Worm (Caenorhabditis elegans) whole organism, late embryonic: ENCODE data around the gene F02C12.3.

Experiments used
- C38D4.7 ChIP-seq: fragments of 200-800 bp; sonication (Bioruptor generic); optimal IDR thresholded peaks from 2 replicates; lab custom pipeline; 2018; ENCODE audit warnings: mild to moderate bottlenecking, missing genetic modification characterization, moderate library complexity, missing compliant biosample characterization
- F13H6.1 ChIP-seq: sonication (generic microtip); optimal IDR thresholded peaks from 2 replicates; lab custom pipeline; 2016; ENCODE audit warnings: missing genetic modification characterization, missing compliant biosample characterization
- ama-1 ChIP-seq: fragments of 150-350 bp; optimal IDR thresholded peaks from 2 replicates; lab custom pipeline; 2014
- ceh-22 ChIP-seq: sonication (generic microtip); optimal IDR thresholded peaks from 2 replicates; lab custom pipeline; 2017; ENCODE audit warnings: missing biosample characterization, missing genetic modification characterization
- madf-2 ChIP-seq: sonication (generic microtip); optimal IDR thresholded peaks from 2 replicates; lab custom pipeline; 2017; ENCODE audit warnings: missing genetic modification characterization, missing compliant biosample characterization
- nfya-1 ChIP-seq: sonication (generic microtip); optimal IDR thresholded peaks from 2 replicates; lab custom pipeline; 2017; ENCODE audit warnings: missing genetic modification characterization, mild to moderate bottlenecking, missing compliant biosample characterization, antibody characterized with exemption, moderate library complexity
- nhr-11 ChIP-seq: fragments of 150-350 bp; optimal IDR thresholded peaks from 2 replicates; lab custom pipeline; 2014; ENCODE audit warnings: missing biosample characterization, missing genetic modification characterization
- pha-4 ChIP-seq: fragments of 150-350 bp; optimal IDR thresholded peaks from 2 replicates; lab custom pipeline; 2018; ENCODE audit warnings: missing biosample characterization, missing genetic modification reagents, missing genetic modification characterization

- TF ChIP-seq ama-1 (lab: Kevin White, UChicago) (no peak), C38D4.7 (no peak), nfya-1 (no peak), madf-2 (no peak), ceh-22 (tag; lab: Kevin White, UChicago) (no peak), F13H6.1 (no peak), pha-4 (no peak), nhr-11 (no peak)
Observed at ce11 chrX:13376851-13377250, 19.9 kb upstream of the F02C12.3 start, which contains the start of the genes C49F8.14 and gem-1.
